Worm (Caenorhabditis elegans): ENCODE results near the gene let-754.

Gene let-754

DNA sequence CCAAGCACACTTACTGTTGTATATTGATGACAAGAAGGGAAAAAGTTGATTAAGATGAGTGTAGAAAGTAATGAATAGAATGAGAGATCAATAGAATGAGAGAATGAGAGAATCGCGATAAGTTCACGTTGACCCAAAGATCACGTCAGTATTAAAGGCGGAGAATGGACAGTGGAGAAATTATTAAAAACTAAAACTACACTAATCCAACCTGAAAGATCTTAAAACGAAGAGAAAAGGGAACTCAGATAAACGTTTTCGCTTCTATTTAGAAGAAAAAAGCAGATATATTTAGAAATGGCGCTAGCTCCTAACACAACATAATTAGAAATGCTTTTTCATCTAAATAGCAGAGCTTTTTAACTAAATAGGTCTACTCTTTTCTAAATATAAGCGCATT is at the start of gene let-754:
Gene let-754, minus strand, starts transcription at position 101 of the 400 bp plus-strand sequence.
- no peak for TF ChIP-seq egl-27 (tag; optimal IDR thresholded peaks at IDR 0.05)
- TF ChIP-seq ceh-28 (tag; optimal IDR thresholded peaks at IDR 0.05), result no peak
- TF ChIP-seq pha-4 (tag; optimal IDR thresholded peaks at IDR 0.05), result no peak
- no peak for TF ChIP-seq skn-1 (tag; optimal IDR thresholded peaks at IDR 0.05)

- TF ChIP-seq egl-27 (tag; optimal IDR thresholded peaks at IDR 0.05) (no peak), egl-5 (tag; optimal IDR thresholded peaks at IDR 0.05) (no peak), jun-1 (tag; optimal IDR thresholded peaks at IDR 0.05) (no peak), mdl-1 (tag; optimal IDR thresholded peaks at IDR 0.05) (no peak)
Observed at ce11 chrIII:8001557-8001956, 48.4 kb upstream of the let-754 start.

- TF ChIP-seq nhr-23 (tag; optimal IDR thresholded peaks at IDR 0.05) (no peak), fkh-2 (tag; optimal IDR thresholded peaks at IDR 0.05) (no peak), snpc-4 (tag; optimal IDR thresholded peaks at IDR 0.05) (no peak), ZK546.5 (tag; optimal IDR thresholded peaks at IDR 0.05) (no peak), ceh-82 (tag; optimal IDR thresholded peaks at IDR 0.05) (no peak)
Observed at ce11 chrIII:7997447-7998046, 44.4 kb upstream of the let-754 start.

DNA sequence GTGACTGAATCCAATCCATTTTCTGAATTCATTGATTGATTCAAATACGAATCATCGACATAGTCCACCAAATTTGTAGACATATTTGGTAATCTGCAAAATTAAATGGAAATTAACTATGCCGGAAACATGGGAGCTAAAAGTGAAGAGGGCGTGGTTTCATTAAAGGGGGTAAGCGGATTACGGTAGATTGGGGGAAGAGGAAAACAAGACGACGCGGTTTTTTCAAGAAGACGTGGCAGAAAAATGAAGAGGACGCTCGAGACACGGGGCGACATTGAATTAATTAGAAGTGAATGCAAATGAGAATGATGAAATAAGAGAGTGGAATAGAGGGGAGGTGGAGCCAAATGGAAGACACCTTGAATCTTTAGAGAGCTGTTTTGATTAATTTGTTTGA is 43.2 kb upstream of the let-754 start, which contains the start of gene npr-17:
Gene npr-17, minus strand, starts transcription at position 101 of the 400 bp plus-strand sequence.
- no peak for TF ChIP-seq elt-2 (tag; optimal IDR thresholded peaks at IDR 0.05)
- TF ChIP-seq lin-39 (tag; optimal IDR thresholded peaks at IDR 0.05), result no peak
- TF ChIP-seq skn-1 (tag; optimal IDR thresholded peaks at IDR 0.05), result no peak
- no peak for TF ChIP-seq R02D3.7 (tag; optimal IDR thresholded peaks at IDR 0.05)
- no peak for TF ChIP-seq ceh-9 (tag; optimal IDR thresholded peaks at IDR 0.05)
- TF ChIP-seq fkh-10 (GFP tag; optimal IDR thresholded peaks at IDR 0.05), result no peak
- no peak for TF ChIP-seq pha-4 (tag; optimal IDR thresholded peaks at IDR 0.05)
- no peak for TF ChIP-seq unc-39 (tag; optimal IDR thresholded peaks at IDR 0.05)
- no peak for TF ChIP-seq ceh-28 (tag; optimal IDR thresholded peaks at IDR 0.05)
- no peak for TF ChIP-seq eor-1 (tag; optimal IDR thresholded peaks at IDR 0.05)
- TF ChIP-seq lin-15B (tag; optimal IDR thresholded peaks at IDR 0.05), result no peak
- no peak for TF ChIP-seq ztf-11 (tag; optimal IDR thresholded peaks at IDR 0.05)
- TF ChIP-seq tbx-2 (tag; optimal IDR thresholded peaks at IDR 0.05), result no peak
- TF ChIP-seq fkh-2 (tag; optimal IDR thresholded peaks at IDR 0.05), result no peak

- TF ChIP-seq nhr-23 (tag; optimal IDR thresholded peaks at IDR 0.05), result no peak
- no peak for TF ChIP-seq R02D3.7 (tag; optimal IDR thresholded peaks at IDR 0.05)
- TF ChIP-seq skn-1 (tag; optimal IDR thresholded peaks at IDR 0.05), result no peak
- TF ChIP-seq ama-1 (optimal IDR thresholded peaks at IDR 0.05), result no peak
- no peak for TF ChIP-seq nhr-67 (tag; optimal IDR thresholded peaks at IDR 0.05)
- TF ChIP-seq tbx-2 (tag; optimal IDR thresholded peaks at IDR 0.05), result no peak
- TF ChIP-seq nhr-11 (tag; optimal IDR thresholded peaks at IDR 0.05), result no peak
- TF ChIP-seq nhr-28 (tag; optimal IDR thresholded peaks at IDR 0.05), result no peak
- TF ChIP-seq elt-3 (tag; optimal IDR thresholded peaks at IDR 0.05), result no peak
- TF ChIP-seq eor-1 (tag; optimal IDR thresholded peaks at IDR 0.05), result no peak
- TF ChIP-seq nhr-76 (tag; optimal IDR thresholded peaks at IDR 0.05), result no peak
- TF ChIP-seq nhr-43 (tag; optimal IDR thresholded peaks at IDR 0.05; ENCODE audit: poor library complexity, severe bottlenecking), result no peak
- TF ChIP-seq snpc-4 (tag; optimal IDR thresholded peaks at IDR 0.05), result no peak
- no peak for TF ChIP-seq ceh-16 (tag; optimal IDR thresholded peaks at IDR 0.05)
Observed at ce11 chrIII:7986585-7987171, 33.6 kb upstream of the let-754 start, which contains the start of gene hrpk-2. Gene hrpk-2 (plus strand): TSS chrIII:7987121.

ce11 chrIII:7981938-7982337 is 28.8 kb upstream of the let-754 start:
- TF ChIP-seq hmg-11 (tag; optimal IDR thresholded peaks at IDR 0.05) (no peak), fos-1 (tag; optimal IDR thresholded peaks at IDR 0.05) (no peak), aly-2 (tag; optimal IDR thresholded peaks at IDR 0.05) (no peak), unc-62 (GFP tag; optimal IDR thresholded peaks at IDR 0.05) (no peak), ceh-9 (tag; optimal IDR thresholded peaks at IDR 0.05) (no peak), nhr-12 (tag; optimal IDR thresholded peaks at IDR 0.05) (no peak), pqm-1 (tag; optimal IDR thresholded peaks at IDR 0.05) (no peak), nhr-237 (tag; optimal IDR thresholded peaks at IDR 0.05) (no peak), lin-39 (tag; optimal IDR thresholded peaks at IDR 0.05) (no peak), lin-15B (tag; optimal IDR thresholded peaks at IDR 0.05) (no peak), nhr-28 (tag; optimal IDR thresholded peaks at IDR 0.05) (no peak), unc-39 (tag; optimal IDR thresholded peaks at IDR 0.05) (no peak), nhr-11 (tag; optimal IDR thresholded peaks at IDR 0.05) (no peak), fkh-2 (tag; optimal IDR thresholded peaks at IDR 0.05) (no peak), zag-1 (tag; optimal IDR thresholded peaks at IDR 0.05) (no peak), nhr-43 (tag; optimal IDR thresholded peaks at IDR 0.05; ENCODE audit: poor library complexity, severe bottlenecking) (no peak)

Data from whole organism, L3 larva.